Worm (Caenorhabditis elegans): ENCODE results near the gene bpnt-1.

ce11 chrII:4392526-4393057, 27.5 kb upstream of the bpnt-1 start, which contains the start of gene mlt-7:
- no peak for TF ChIP-seq zag-1 (tag; optimal IDR thresholded peaks at IDR 0.05)
- no peak for TF ChIP-seq mdl-1 (tag; optimal IDR thresholded peaks at IDR 0.05)
- TF ChIP-seq pqm-1 (tag; optimal IDR thresholded peaks at IDR 0.05): no peak
- TF ChIP-seq lin-39 (tag; optimal IDR thresholded peaks at IDR 0.05): no peak
- no peak for TF ChIP-seq ceh-16 (tag; optimal IDR thresholded peaks at IDR 0.05)
- no peak for TF ChIP-seq ztf-11 (tag; optimal IDR thresholded peaks at IDR 0.05)
- no peak for TF ChIP-seq nhr-77 (tag; optimal IDR thresholded peaks at IDR 0.05)
- TF ChIP-seq fos-1 (tag; optimal IDR thresholded peaks at IDR 0.05): no peak
- TF ChIP-seq ceh-82 (tag; optimal IDR thresholded peaks at IDR 0.05): no peak
- TF ChIP-seq daf-12 (tag; optimal IDR thresholded peaks at IDR 0.05): no peak
- TF ChIP-seq ceh-9 (tag; optimal IDR thresholded peaks at IDR 0.05): no peak
- TF ChIP-seq tbx-2 (tag; optimal IDR thresholded peaks at IDR 0.05): no peak
- no peak for TF ChIP-seq R02D3.7 (tag; optimal IDR thresholded peaks at IDR 0.05)

All from whole organism, L3 larva.